Worm (Caenorhabditis elegans): ENCODE results near the gene R06F6.12.
A peak's percentile ranks its signal among the peaks of the same experiment; 100 is the strongest.

The R06F6.12 gene

ce11 chrII:10787240-10787639 lies 36.6 kb downstream of the R06F6.12 start, which contains the start of gene tag-209:
TSS of gene tag-209 (plus strand) at chrII:10787312.
- no peak for TF ChIP-seq mep-1 (tag; optimal IDR thresholded peaks at IDR 0.05)
- no peak for TF ChIP-seq lir-3 (tag; optimal IDR thresholded peaks at IDR 0.05; ENCODE audit: poor library complexity)

DNA sequence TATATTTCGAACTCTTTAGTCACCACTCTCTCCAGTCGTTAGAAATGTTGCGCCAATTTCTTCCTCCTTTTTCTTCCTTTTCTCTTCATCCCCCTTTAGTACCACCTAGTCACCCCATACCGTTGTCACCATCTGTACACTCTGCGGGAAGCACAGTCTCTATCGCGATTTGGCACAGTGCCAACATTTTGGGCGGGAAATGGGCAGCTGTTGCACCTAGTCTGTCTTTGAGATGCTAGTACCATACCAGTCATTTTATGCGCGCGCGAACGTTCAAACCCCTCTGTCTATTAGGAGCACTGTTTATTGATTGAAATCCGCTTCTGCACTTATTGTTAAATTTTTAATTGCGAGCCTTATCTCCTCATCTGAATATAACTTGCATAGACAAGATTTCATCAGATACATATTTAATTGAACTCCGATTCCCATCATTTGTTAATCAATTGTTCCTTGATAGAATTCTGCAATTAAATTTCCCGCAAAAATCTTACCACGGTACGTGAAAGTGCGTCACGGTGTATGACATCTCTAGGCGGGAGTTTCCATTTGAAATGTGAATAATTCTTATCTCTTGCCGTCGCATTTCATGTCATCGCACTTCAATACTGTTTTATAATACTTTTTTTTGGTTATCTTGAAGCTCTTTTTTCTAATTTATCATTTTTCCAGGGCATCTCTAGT lies 39.0 kb downstream of the R06F6.12 start, which contains the start of gene cdl-1:
Gene cdl-1 (plus strand): TSS at position 673 of the 684 bp plus-strand sequence.
- TF ChIP-seq ceh-88 (GFP tag; IDR thresholded peaks at IDR 0.05): 0 out of 2 replicates have a peak, but pooled peaks have one; percentile 25
- TF ChIP-seq nhr-237 (tag; optimal IDR thresholded peaks at IDR 0.05): no peak
- TF ChIP-seq tbx-2 (tag; optimal IDR thresholded peaks at IDR 0.05): peak; percentile 58
- no peak for TF ChIP-seq alr-1 (tag; optimal IDR thresholded peaks at IDR 0.05; ENCODE audit: borderline replicate concordance)
- TF ChIP-seq C34B4.2 (tag; optimal IDR thresholded peaks at IDR 0.05): no peak
- TF ChIP-seq dpl-1 (GFP tag; optimal IDR thresholded peaks at IDR 0.05): peak; percentile 95 to 98 (median 98)
- no peak for TF ChIP-seq aly-2 (tag; optimal IDR thresholded peaks at IDR 0.05)
- peak; percentile 68 for TF ChIP-seq lin-15B (tag; optimal IDR thresholded peaks at IDR 0.05)
- no peak for TF ChIP-seq fkh-10 (GFP tag; optimal IDR thresholded peaks at IDR 0.05)
- TF ChIP-seq hlh-4 (tag; optimal IDR thresholded peaks at IDR 0.05): no peak
- peak; percentile 94 to 99 for TF ChIP-seq lin-35 (GFP tag; optimal IDR thresholded peaks at IDR 0.05)
- peak; percentile 78 for TF ChIP-seq nhr-85 (tag)
- TF ChIP-seq sptf-1 (tag; optimal IDR thresholded peaks at IDR 0.05): no peak
- TF ChIP-seq nhr-71 (tag; optimal IDR thresholded peaks at IDR 0.05): peak; percentile 74
- peak; percentile 76 to 90 for TF ChIP-seq lsy-2 (tag; optimal IDR thresholded peaks at IDR 0.05)
- no peak for TF ChIP-seq efl-3 (GFP tag; optimal IDR thresholded peaks at IDR 0.05)
- no peak for TF ChIP-seq ets-5 (GFP tag; IDR thresholded peaks at IDR 0.05)
- peak; percentile 26 for TF ChIP-seq fkh-8 (tag; optimal IDR thresholded peaks at IDR 0.05)
- TF ChIP-seq unc-130 (tag; optimal IDR thresholded peaks at IDR 0.05): peak; percentile 90
- no peak for TF ChIP-seq unc-62 (GFP tag; optimal IDR thresholded peaks at IDR 0.05)
- peak; percentile 53 for TF ChIP-seq fos-1 (tag; optimal IDR thresholded peaks at IDR 0.05)
- TF ChIP-seq lin-39 (tag; optimal IDR thresholded peaks at IDR 0.05): no peak
- TF ChIP-seq Y116A8C.19 (tag; optimal IDR thresholded peaks at IDR 0.05; ENCODE audit: borderline replicate concordance): no peak
- TF ChIP-seq nhr-20 (tag; optimal IDR thresholded peaks at IDR 0.05): peak; percentile 67
- no peak for TF ChIP-seq lin-14 (GFP tag; optimal IDR thresholded peaks at IDR 0.05)
- no peak for TF ChIP-seq ama-1 (optimal IDR thresholded peaks at IDR 0.05)
- TF ChIP-seq skn-1 (tag; optimal IDR thresholded peaks at IDR 0.05): peak; percentile 44
- peak; percentile 83 for TF ChIP-seq C16A3.4 (tag; optimal IDR thresholded peaks at IDR 0.05)
- TF ChIP-seq unc-86 (tag; optimal IDR thresholded peaks at IDR 0.05): no peak
- peak; percentile 17 for TF ChIP-seq nhr-77 (tag; optimal IDR thresholded peaks at IDR 0.05)
- TF ChIP-seq snpc-4 (tag; optimal IDR thresholded peaks at IDR 0.05): peak; percentile 45
- peak in 1 of 2 experiments; percentile 59 for TF ChIP-seq mdl-1 (tag; optimal IDR thresholded peaks at IDR 0.05)
- TF ChIP-seq ceh-8 (GFP tag; optimal IDR thresholded peaks at IDR 0.05): no peak
- TF ChIP-seq fkh-4 (tag; optimal IDR thresholded peaks at IDR 0.05; ENCODE audit: borderline replicate concordance): no peak
- TF ChIP-seq zip-4 (GFP tag; optimal IDR thresholded peaks at IDR 0.05): no peak
- peak; percentile 66 for TF ChIP-seq blmp-1 (tag; optimal IDR thresholded peaks at IDR 0.05)
- TF ChIP-seq ztf-11 (tag; optimal IDR thresholded peaks at IDR 0.05): peak in 1 of 2 experiments; percentile 65
- TF ChIP-seq sox-4 (tag; optimal IDR thresholded peaks at IDR 0.05): no peak
- TF ChIP-seq tlp-1 (tag; optimal IDR thresholded peaks at IDR 0.05): no peak
- TF ChIP-seq ceh-90 (tag; optimal IDR thresholded peaks at IDR 0.05): no peak
- peak; percentile 4 for TF ChIP-seq jun-1 (tag; optimal IDR thresholded peaks at IDR 0.05)
- no peak for TF ChIP-seq ztf-4 (tag; optimal IDR thresholded peaks at IDR 0.05)
- TF ChIP-seq nhr-84 (tag; optimal IDR thresholded peaks at IDR 0.05): peak; percentile 7
- TF ChIP-seq lir-3 (tag; optimal IDR thresholded peaks at IDR 0.05; ENCODE audit: poor library complexity): peak; percentile 49
- TF ChIP-seq pqm-1 (tag; optimal IDR thresholded peaks at IDR 0.05): no peak
- peak; percentile 47 for TF ChIP-seq elt-2 (tag; optimal IDR thresholded peaks at IDR 0.05)
- TF ChIP-seq nhr-90 (tag; optimal IDR thresholded peaks at IDR 0.05; ENCODE audit: poor library complexity): peak; percentile 61
- TF ChIP-seq mab-9 (GFP tag; IDR thresholded peaks at IDR 0.05): 0 out of 2 replicates have a peak, but pooled peaks have one; percentile 21
- no peak for TF ChIP-seq sup-37 (GFP tag; optimal IDR thresholded peaks at IDR 0.05)

All from whole organism, L1 larva.